Worm (Caenorhabditis elegans) whole organism, L1 larva: Measurements from ENCODE around the gene sra-26.

Experiments
- C16A3.4 ChIP-seq: fragments of 150-350 bp; optimal IDR thresholded peaks from 2 replicates; lab custom pipeline; 2014; ENCODE audit warnings: missing biosample characterization, missing genetic modification characterization
- C34B4.2 ChIP-seq: sonication (generic microtip); optimal IDR thresholded peaks from 2 replicates; lab custom pipeline; 2017; ENCODE audit warnings: mild to moderate bottlenecking, missing genetic modification characterization, missing compliant biosample characterization
- F16B12.6 ChIP-seq: fragments of 150-350 bp; optimal IDR thresholded peaks from 2 replicates; lab custom pipeline; 2014; ENCODE audit warnings: missing biosample characterization, missing genetic modification characterization
- ama-1 ChIP-seq: fragments of 150-350 bp; optimal IDR thresholded peaks from 2 replicates; lab custom pipeline; 2014
- blmp-1 ChIP-seq: fragments of 150-350 bp; optimal IDR thresholded peaks from 2 replicates; lab custom pipeline; 2014; ENCODE audit warnings: missing biosample characterization, missing genetic modification characterization
- ceh-8 ChIP-seq: fragments of 200-800 bp; sonication (Bioruptor generic); optimal IDR thresholded peaks from 2 replicates; lab custom pipeline; 2018; ENCODE audit warnings: mild to moderate bottlenecking, missing genetic modification characterization, moderate library complexity, missing compliant biosample characterization
- ceh-88 ChIP-seq: fragments of 200-800 bp; sonication (Bioruptor generic); IDR thresholded peaks from 2 replicates; pipeline ENCODE4 v1.3.6; 2022; ENCODE audit warnings: missing genetic modification characterization, missing compliant biosample characterization
- ces-1 ChIP-seq: fragments of 150-350 bp; optimal IDR thresholded peaks from 2 replicates; lab custom pipeline; 2014; ENCODE audit warnings: missing biosample characterization, missing genetic modification reagents, missing genetic modification characterization
- dsc-1 ChIP-seq: sonication (generic microtip); optimal IDR thresholded peaks from 2 replicates; lab custom pipeline; 2016; ENCODE audit warnings: mild to moderate bottlenecking, missing genetic modification characterization, missing compliant biosample characterization
- efl-1 ChIP-seq, 4 experiments: fragments of 150-350 bp; optimal IDR thresholded peaks in 3 of 4; peaks in 1 of 4; 1 replicate in 1 of 4; 2 replicates in 3 of 4; lab custom pipeline; 2014; ENCODE audit warnings: missing biosample characterization in 2 of 4, missing genetic modification characterization in 2 of 4, missing genetic modification reagents in 2 of 4
- elt-2 ChIP-seq: sonication (generic microtip); optimal IDR thresholded peaks from 2 replicates; lab custom pipeline; 2016; ENCODE audit warnings: missing genetic modification characterization, mild to moderate bottlenecking, inconsistent platforms, missing compliant biosample characterization, missing genetic modification reagents
- elt-3 ChIP-seq, 6 experiments: fragments of 150-350 bp in 1 of 6; sonication (generic microtip); optimal IDR thresholded peaks; 2 replicates each; lab custom pipeline; 2017 to 2018; ENCODE audit warnings: missing biosample characterization in 6 of 6, missing genetic modification characterization in 6 of 6, inconsistent platforms in 1 of 6
- fkh-10 ChIP-seq: sonication (generic microtip); optimal IDR thresholded peaks from 2 replicates; lab custom pipeline; 2017; ENCODE audit warnings: missing biosample characterization, missing genetic modification reagents, missing genetic modification characterization
- fkh-8 ChIP-seq: sonication (generic microtip); optimal IDR thresholded peaks from 2 replicates; lab custom pipeline; 2016; ENCODE audit warnings: mild to moderate bottlenecking, missing genetic modification characterization, missing compliant biosample characterization
- fos-1 ChIP-seq: fragments of 150-350 bp; optimal IDR thresholded peaks from 2 replicates; lab custom pipeline; 2014; ENCODE audit warnings: missing biosample characterization, missing genetic modification characterization
- hlh-17 ChIP-seq: fragments of 200-800 bp; sonication (Bioruptor generic); optimal IDR thresholded peaks from 2 replicates; lab custom pipeline; 2018; ENCODE audit warnings: missing genetic modification characterization, mild to moderate bottlenecking, missing compliant biosample characterization, moderate library complexity, borderline replicate concordance
- hpl-2 ChIP-seq: fragments of 150-350 bp; optimal IDR thresholded peaks from 2 replicates; lab custom pipeline; 2014; ENCODE audit warnings: missing biosample characterization, missing genetic modification reagents, missing genetic modification characterization
- lin-13 ChIP-seq: fragments of 150-350 bp; optimal IDR thresholded peaks from 2 replicates; lab custom pipeline; 2014; ENCODE audit warnings: missing biosample characterization, missing genetic modification reagents, missing genetic modification characterization
- lin-14 ChIP-seq: fragments of 200-800 bp; sonication (Bioruptor generic); optimal IDR thresholded peaks from 2 replicates; lab custom pipeline; 2018; ENCODE audit warnings: mild to moderate bottlenecking, missing genetic modification characterization, moderate library complexity, missing compliant biosample characterization
- lin-35 ChIP-seq, 2 experiments: fragments of 150-350 bp; optimal IDR thresholded peaks; 2 replicates each; lab custom pipeline; 2014; ENCODE audit warnings: missing biosample characterization in 2 of 2, missing genetic modification characterization in 2 of 2, missing genetic modification reagents in 2 of 2
- lin-39 ChIP-seq: fragments of 150-350 bp; optimal IDR thresholded peaks from 2 replicates; lab custom pipeline; 2014; ENCODE audit warnings: missing biosample characterization, missing genetic modification reagents, missing genetic modification characterization
- lsy-2 ChIP-seq, 2 experiments: fragments of 150-350 bp; optimal IDR thresholded peaks; 2 replicates each; lab custom pipeline; 2014; ENCODE audit warnings: missing biosample characterization in 2 of 2, missing genetic modification characterization in 2 of 2
- mef-2 ChIP-seq: fragments of 150-350 bp; optimal IDR thresholded peaks from 2 replicates; lab custom pipeline; 2014; ENCODE audit warnings: missing biosample characterization, missing genetic modification characterization
- mep-1 ChIP-seq: fragments of 150-350 bp; optimal IDR thresholded peaks from 2 replicates; lab custom pipeline; 2014; ENCODE audit warnings: missing biosample characterization, missing genetic modification characterization
- nhr-12 ChIP-seq: sonication (generic microtip); optimal IDR thresholded peaks from 2 replicates; lab custom pipeline; 2017; ENCODE audit warnings: missing biosample characterization, missing genetic modification characterization
- nhr-20 ChIP-seq: sonication (generic microtip); optimal IDR thresholded peaks from 2 replicates; lab custom pipeline; 2016; ENCODE audit warnings: mild to moderate bottlenecking, missing genetic modification characterization, missing compliant biosample characterization
- nhr-47 ChIP-seq: sonication (generic microtip); optimal IDR thresholded peaks from 2 replicates; lab custom pipeline; 2016; ENCODE audit warnings: mild to moderate bottlenecking, missing genetic modification characterization, moderate library complexity, missing compliant biosample characterization
- nhr-71 ChIP-seq: sonication (generic microtip); optimal IDR thresholded peaks from 2 replicates; lab custom pipeline; 2016; ENCODE audit warnings: mild to moderate bottlenecking, missing genetic modification characterization, moderate library complexity, missing compliant biosample characterization
- nhr-76 ChIP-seq: sonication (generic microtip); optimal IDR thresholded peaks from 2 replicates; lab custom pipeline; 2017; ENCODE audit warnings: missing biosample characterization, missing genetic modification characterization
- nhr-77 ChIP-seq: fragments of 150-350 bp; optimal IDR thresholded peaks from 2 replicates; lab custom pipeline; 2014; ENCODE audit warnings: missing biosample characterization, missing genetic modification characterization
- nhr-85 ChIP-seq: sonication (generic microtip); peaks from one replicate; lab custom pipeline; 2016; ENCODE audit warnings: missing genetic modification characterization, inconsistent platforms, missing compliant biosample characterization
- pqm-1 ChIP-seq: sonication (generic microtip); optimal IDR thresholded peaks from 3 replicates; lab custom pipeline; 2017; ENCODE audit warnings: missing biosample characterization, missing genetic modification characterization
- skn-1 ChIP-seq: fragments of 150-350 bp; optimal IDR thresholded peaks from 2 replicates; lab custom pipeline; 2014; ENCODE audit warnings: missing biosample characterization, missing genetic modification characterization
- snu-23 ChIP-seq: sonication (generic microtip); optimal IDR thresholded peaks from 2 replicates; lab custom pipeline; 2016; ENCODE audit warnings: missing genetic modification characterization, missing compliant biosample characterization
- sptf-1 ChIP-seq: fragments of 150-350 bp; optimal IDR thresholded peaks from 2 replicates; lab custom pipeline; 2014; ENCODE audit warnings: missing biosample characterization, missing genetic modification characterization
- sup-37 ChIP-seq: fragments of 200-800 bp; sonication (Bioruptor generic); optimal IDR thresholded peaks from 2 replicates; lab custom pipeline; 2018; ENCODE audit warnings: mild to moderate bottlenecking, missing genetic modification characterization, missing compliant biosample characterization
- swsn-7 ChIP-seq: sonication (generic microtip); optimal IDR thresholded peaks from 2 replicates; lab custom pipeline; 2016; ENCODE audit warnings: missing genetic modification characterization, missing compliant biosample characterization
- tbx-2 ChIP-seq: sonication (generic microtip); optimal IDR thresholded peaks from 2 replicates; lab custom pipeline; 2016; ENCODE audit warnings: missing genetic modification characterization, missing compliant biosample characterization
- tlp-1 ChIP-seq: fragments of 150-350 bp; optimal IDR thresholded peaks from 2 replicates; lab custom pipeline; 2014; ENCODE audit warnings: missing biosample characterization, missing genetic modification characterization
- unc-130 ChIP-seq: fragments of 150-350 bp; optimal IDR thresholded peaks from 2 replicates; lab custom pipeline; 2017; ENCODE audit warnings: missing biosample characterization, missing genetic modification characterization, inconsistent platforms
- unc-30 ChIP-seq: sonication (generic microtip); optimal IDR thresholded peaks from 2 replicates; lab custom pipeline; 2017; ENCODE audit warnings: missing biosample characterization, missing genetic modification characterization
- vab-15 ChIP-seq: sonication (generic microtip); optimal IDR thresholded peaks from 2 replicates; lab custom pipeline; 2017; ENCODE audit warnings: missing genotype, mild to moderate bottlenecking, missing genetic modification characterization, missing compliant biosample characterization

sra-26 gene

ce11 chrII:6616135-6616534 lies 35.5 kb downstream of the sra-26 start:
- TF ChIP-seq vab-15 (no peak), lin-39 (tag; lab: Kevin White, UChicago) (no peak), fkh-10 (GFP tag; lab: Kevin White, UChicago) (no peak), fos-1 (tag; lab: Kevin White, UChicago) (no peak), nhr-47 (tag; lab: Kevin White, UChicago) (no peak), ces-1 (GFP tag; lab: Kevin White, UChicago) (no peak), fkh-8 (tag; lab: Kevin White, UChicago) (no peak), tlp-1 (tag; lab: Kevin White, UChicago) (no peak), efl-1 (optimal IDR thresholded peaks at IDR 0.05; lab: Kevin White, UChicago) (no peak), efl-1 (GFP tag; optimal IDR thresholded peaks at IDR 0.05 in 1 of 2; lab: Kevin White, UChicago) (peak in 1 of 2 experiments; percentile 21), elt-2 (tag; lab: Kevin White, UChicago) (peak; percentile 69), mef-2 (no peak)
- TF ChIP-seq, all 84 proteins: peak for 2

DNA sequence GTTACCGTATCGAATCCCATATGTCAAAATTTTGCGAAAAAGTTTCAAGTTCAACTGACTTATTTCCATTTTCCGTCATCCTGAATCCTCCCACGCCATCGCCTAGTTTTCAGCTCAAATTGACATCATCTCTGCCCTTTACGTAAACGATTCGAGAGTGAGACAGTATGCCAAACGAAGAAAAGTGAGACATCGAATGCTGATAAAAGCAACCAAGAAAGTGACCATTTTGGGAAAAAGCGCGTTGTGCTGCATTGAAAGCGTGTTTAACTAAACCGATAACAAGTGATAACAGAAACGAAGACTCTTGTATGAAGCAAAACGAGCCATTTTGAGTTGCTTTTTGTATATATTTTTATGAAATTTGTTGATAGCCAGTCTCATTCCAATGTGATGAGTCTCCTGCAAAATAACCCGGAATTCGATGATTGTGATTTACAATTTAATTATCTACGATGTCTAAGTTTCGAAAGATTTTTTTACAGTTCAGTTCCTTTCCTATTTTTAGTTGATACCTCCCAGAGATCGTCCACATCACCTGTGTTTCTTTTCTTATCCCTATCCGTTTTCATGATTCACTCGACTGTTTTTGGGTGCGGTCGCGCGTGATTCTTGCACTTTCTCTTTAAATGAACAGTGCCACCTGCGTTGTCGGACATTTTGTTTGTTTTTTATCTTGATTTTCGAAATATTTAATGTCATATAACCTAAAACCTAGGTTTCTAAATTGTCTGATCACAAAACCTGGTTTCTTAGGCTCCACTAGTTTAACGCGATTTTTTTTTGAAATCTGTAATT lies 36.2 kb downstream of the sra-26 start:
- TF ChIP-seq elt-2 (tag; lab: Kevin White, UChicago) (peak; percentile 83), nhr-85 (tag; lab: Kevin White, UChicago) (peak; percentile 84), blmp-1 (tag; lab: Kevin White, UChicago) (peak; percentile 95), lin-14 (GFP tag; lab: Kevin White, UChicago) (peak; percentile 39), elt-3 (tag; optimal IDR thresholded peaks at IDR 0.05; lab: Kevin White, UChicago) (peak in 1 of 6 experiments; percentile 68), efl-1 (optimal IDR thresholded peaks at IDR 0.05; lab: Kevin White, UChicago) (no peak), efl-1 (GFP tag; optimal IDR thresholded peaks at IDR 0.05 in 1 of 2; lab: Kevin White, UChicago) (no peak), ceh-8 (GFP tag; lab: Kevin White, UChicago) (no peak), dsc-1 (tag; lab: Kevin White, UChicago) (no peak), C34B4.2 (tag; lab: Kevin White, UChicago) (no peak), swsn-7 (tag; lab: Kevin White, UChicago) (no peak), nhr-20 (tag; lab: Kevin White, UChicago) (no peak)
- TF ChIP-seq, all 84 proteins: peak for 5

DNA sequence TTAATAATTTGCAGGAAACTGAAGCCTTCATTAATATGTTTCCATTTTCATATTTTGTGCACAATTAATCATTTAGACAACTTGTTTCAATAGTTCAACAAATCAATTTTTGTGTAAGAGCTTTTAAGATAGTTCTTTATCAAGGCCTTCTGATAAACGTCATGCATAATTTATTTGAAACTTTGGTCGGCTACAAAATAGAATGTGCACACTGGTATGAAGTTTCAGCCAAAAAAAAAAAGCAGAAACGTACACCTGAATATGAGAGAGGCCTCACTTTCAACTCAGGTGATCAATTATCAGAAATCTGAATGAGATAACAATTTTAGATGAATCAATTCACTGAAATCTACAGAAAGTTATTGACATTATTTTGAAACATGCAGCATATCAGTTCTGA lies 37.1 kb downstream of the sra-26 start:
- TF ChIP-seq lin-35 (GFP tag; optimal IDR thresholded peaks at IDR 0.05; lab: Kevin White, UChicago) (no peak), elt-2 (tag; lab: Kevin White, UChicago) (peak; percentile 63), fos-1 (tag; lab: Kevin White, UChicago) (no peak)

ce11 chrII:6612544-6612943 lies 39.1 kb downstream of the sra-26 start:
- TF ChIP-seq elt-2 (tag; lab: Kevin White, UChicago) (peak; percentile 72), F16B12.6 (tag; lab: Kevin White, UChicago) (no peak), lin-35 (GFP tag; optimal IDR thresholded peaks at IDR 0.05; lab: Kevin White, UChicago) (peak in 1 of 2 experiments; percentile 34), unc-130 (tag; lab: Kevin White, UChicago) (no peak)

ce11 chrII:6610262-6610661 lies 41.4 kb downstream of the sra-26 start:
- TF ChIP-seq nhr-77 (tag; lab: Kevin White, UChicago) (no peak), lin-14 (GFP tag; lab: Kevin White, UChicago) (peak; percentile 74), ceh-88 (GFP tag; lab: Robert Waterston, UW) (no peak), lin-35 (GFP tag; optimal IDR thresholded peaks at IDR 0.05; lab: Kevin White, UChicago) (no peak), dsc-1 (tag; lab: Kevin White, UChicago) (no peak), skn-1 (tag; lab: Kevin White, UChicago) (no peak), elt-3 (tag; optimal IDR thresholded peaks at IDR 0.05; lab: Kevin White, UChicago) (peak in 3 of 6 experiments; percentile 13 to 48 (median 25)), mef-2 (no peak), pqm-1 (tag; lab: Kevin White, UChicago) (no peak), mep-1 (peak; percentile 66), ama-1 (lab: Kevin White, UChicago) (no peak), hlh-17 (GFP tag; lab: Kevin White, UChicago) (no peak), snu-23 (GFP tag; lab: Kevin White, UChicago) (peak; percentile 31), ces-1 (GFP tag; lab: Kevin White, UChicago) (no peak), nhr-71 (tag; lab: Kevin White, UChicago) (peak; percentile 19), unc-30 (tag; lab: Kevin White, UChicago) (no peak), sup-37 (GFP tag; lab: Kevin White, UChicago) (no peak), lin-13 (no peak), nhr-76 (tag; lab: Kevin White, UChicago) (no peak), C16A3.4 (tag; lab: Kevin White, UChicago) (peak; percentile 4), nhr-12 (no peak), lsy-2 (tag; optimal IDR thresholded peaks at IDR 0.05; lab: Kevin White, UChicago) (peak; percentile 0 to 31), sptf-1 (tag; lab: Kevin White, UChicago) (no peak), tbx-2 (tag; lab: Kevin White, UChicago) (no peak), hpl-2 (GFP tag; lab: Kevin White, UChicago) (no peak)
